Fruit fly (Drosophila melanogaster): ENCODE results near the gene comt.

DNA sequence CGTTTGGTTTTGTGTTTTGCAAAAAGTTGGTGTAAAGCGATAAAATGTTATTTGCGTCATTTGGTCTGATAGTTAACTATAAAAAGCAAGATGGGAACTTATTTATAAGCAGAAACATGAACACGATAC lies 44.6 kb downstream of the comt start, which contains the start of gene IP3K2:
- TF ChIP-seq dmrt93B (GFP tag; optimal IDR thresholded peaks at IDR 0.05) (no peak), pan (optimal IDR thresholded peaks at IDR 0.05) (no peak), CG9705 (GFP tag; optimal IDR thresholded peaks at IDR 0.05) (no peak), sv (GFP tag; optimal IDR thresholded peaks at IDR 0.05) (no peak), psq (GFP tag; optimal IDR thresholded peaks at IDR 0.05) (no peak), woc (GFP tag; optimal IDR thresholded peaks at IDR 0.05) (no peak), h (GFP tag; optimal IDR thresholded peaks at IDR 0.05) (no peak), lola (GFP tag; optimal IDR thresholded peaks at IDR 0.05) (no peak), CrebA (GFP tag; optimal IDR thresholded peaks at IDR 0.05; ENCODE audit: borderline replicate concordance) (no peak), CG32264 (GFP tag; optimal IDR thresholded peaks at IDR 0.05) (no peak), Dif (GFP tag; optimal IDR thresholded peaks at IDR 0.05; ENCODE audit: partially characterized antibody) (no peak), usp (GFP tag; optimal IDR thresholded peaks at IDR 0.05) (no peak)

Data from whole organism, wandering third instar larva.